Fruit fly (Drosophila melanogaster) whole organism, embryonic: Measurements from ENCODE around the gene scaf6.

Source experiments
- Aef1 ChIP-seq: fragments of 200-800 bp; sonication (Bioruptor generic); IDR thresholded peaks from 3 replicates; pipeline ENCODE4 v1.3.6; 2022; ENCODE audit warnings: missing biosample characterization, missing genetic modification characterization
- B-H1 ChIP-seq: fragments of 200-800 bp; sonication (Bioruptor generic); IDR thresholded peaks from 3 replicates; pipeline ENCODE4 v1.3.6; 2022; ENCODE audit warnings: missing biosample characterization, missing genetic modification characterization
- CG10209 ChIP-seq: fragments of 200-800 bp; sonication (Bioruptor generic); optimal IDR thresholded peaks from 3 replicates; lab custom pipeline; 2017; ENCODE audit warnings: missing biosample characterization, mild to moderate bottlenecking, missing genetic modification characterization, missing genetic modification reagents
- CG10565 ChIP-seq: fragments of 200-800 bp; sonication (Bioruptor generic); optimal IDR thresholded peaks from 3 replicates; lab custom pipeline; 2016; ENCODE audit warnings: missing biosample characterization, mild to moderate bottlenecking, missing genetic modification characterization
- CG11560 ChIP-seq: fragments of 200-800 bp; sonication (Bioruptor generic); IDR thresholded peaks from 3 replicates; pipeline ENCODE4 v1.3.6; 2022; ENCODE audit warnings: missing biosample characterization, missing genetic modification characterization
- CG11695 ChIP-seq: fragments of 200-800 bp; sonication (Bioruptor generic); IDR thresholded peaks from 3 replicates; pipeline ENCODE4 v1.3.6; 2022; ENCODE audit warnings: missing biosample characterization, missing genetic modification characterization
- CG12744 ChIP-seq: fragments of 200-800 bp; sonication (Bioruptor generic); optimal IDR thresholded peaks from 2 replicates; lab custom pipeline; 2016; ENCODE audit warnings: missing biosample characterization, missing genetic modification characterization
- CG13123 ChIP-seq: fragments of 200-800 bp; sonication (Bioruptor generic); optimal IDR thresholded peaks from 2 replicates; lab custom pipeline; 2016; ENCODE audit warnings: missing biosample characterization, missing genetic modification characterization
- CG13894 ChIP-seq: fragments of 200-800 bp; sonication (Bioruptor generic); optimal IDR thresholded peaks from 3 replicates; lab custom pipeline; 2018; ENCODE audit warnings: missing biosample characterization, mild to moderate bottlenecking, missing genetic modification characterization, moderate library complexity
- CG15601 ChIP-seq: fragments of 200-800 bp; sonication (Bioruptor generic); optimal IDR thresholded peaks from 3 replicates; lab custom pipeline; 2019; ENCODE audit warnings: missing biosample characterization, mild to moderate bottlenecking, missing genetic modification characterization, moderate library complexity
- CG1603 ChIP-seq: fragments of 200-800 bp; sonication (Bioruptor generic); optimal IDR thresholded peaks from 2 replicates; lab custom pipeline; 2019; ENCODE audit warnings: missing biosample characterization, mild to moderate bottlenecking, missing genetic modification characterization, moderate library complexity
- CG17568 ChIP-seq: fragments of 200-800 bp; sonication (Bioruptor generic); optimal IDR thresholded peaks from 2 replicates; lab custom pipeline; 2018; ENCODE audit warnings: missing biosample characterization, mild to moderate bottlenecking, missing genetic modification characterization, moderate library complexity
- CG17802 ChIP-seq: fragments of 200-800 bp; sonication (Bioruptor generic); optimal IDR thresholded peaks from 2 replicates; lab custom pipeline; 2018; ENCODE audit warnings: missing biosample characterization, mild to moderate bottlenecking, missing genetic modification characterization, moderate library complexity
- CG1792 ChIP-seq: fragments of 200-800 bp; sonication (Bioruptor generic); optimal IDR thresholded peaks from 2 replicates; lab custom pipeline; 2016; ENCODE audit warnings: missing biosample characterization, missing genetic modification characterization
- CG31441 ChIP-seq: fragments of 200-800 bp; sonication (Bioruptor generic); IDR thresholded peaks from 2 replicates; pipeline ENCODE4 v1.3.6; 2022; ENCODE audit warnings: missing biosample characterization, missing genetic modification characterization
- CG34376 ChIP-seq: fragments of 200-800 bp; sonication (Bioruptor generic); optimal IDR thresholded peaks from 2 replicates; lab custom pipeline; 2018; ENCODE audit warnings: missing biosample characterization, mild to moderate bottlenecking, missing genetic modification characterization
- CG3726 ChIP-seq: fragments of 200-800 bp; sonication (Bioruptor generic); IDR thresholded peaks from 3 replicates; pipeline ENCODE4, ENCODE4 v1.3.6; 2022; ENCODE audit warnings: missing biosample characterization, missing genetic modification characterization
- CG6175 ChIP-seq: fragments of 200-800 bp; sonication (Bioruptor generic); IDR thresholded peaks from 3 replicates; pipeline ENCODE4 v1.3.6; 2022; ENCODE audit warnings: missing biosample characterization, missing genetic modification characterization
- CG7786 ChIP-seq: fragments of 200-800 bp; sonication (Bioruptor generic); optimal IDR thresholded peaks from 2 replicates; lab custom pipeline; 2016; ENCODE audit warnings: missing biosample characterization, missing genetic modification characterization
- CG7839 ChIP-seq: fragments of 200-800 bp; sonication (Bioruptor generic); optimal IDR thresholded peaks from 3 replicates; lab custom pipeline; 2018; ENCODE audit warnings: missing biosample characterization, mild to moderate bottlenecking, missing genetic modification characterization, moderate library complexity
- CTCF ChIP-seq: fragments of 200-800 bp; sonication (Bioruptor generic); optimal IDR thresholded peaks from 2 replicates; lab custom pipeline; 2017; ENCODE audit warnings: missing biosample characterization, mild to moderate bottlenecking, missing genetic modification characterization, moderate library complexity
- Deaf1 ChIP-seq: fragments of 200-800 bp; optimal IDR thresholded peaks from 3 replicates; lab custom pipeline; 2019; ENCODE audit warnings: missing biosample characterization, mild to moderate bottlenecking, missing genetic modification characterization, moderate library complexity
- Dek ChIP-seq: fragments of 200-800 bp; sonication (Bioruptor generic); optimal IDR thresholded peaks from 3 replicates; lab custom pipeline; 2019; ENCODE audit warnings: missing biosample characterization, mild to moderate bottlenecking, missing genetic modification characterization, moderate library complexity
- Dfd ChIP-seq, 2 experiments: fragments of >200 bp; optimal IDR thresholded peaks; 2 replicates each; lab custom pipeline; 2017; ENCODE audit warnings: missing biosample characterization in 2 of 2, missing genetic modification characterization in 2 of 2
- Eip74EF ChIP-seq, 2 experiments: fragments of 200-800 bp in 1 of 2; fragments of >200 bp in 1 of 2; sonication (Bioruptor generic) in 1 of 2; optimal IDR thresholded peaks; 2 replicates each; lab custom pipeline; 2017 to 2019; ENCODE audit warnings: missing biosample characterization in 2 of 2, missing genetic modification characterization in 2 of 2, mild to moderate bottlenecking in 1 of 2, moderate library complexity in 1 of 2
- HHEX ChIP-seq: fragments of 200-800 bp; sonication (Bioruptor generic); optimal IDR thresholded peaks from 3 replicates; lab custom pipeline; 2017; ENCODE audit warnings: missing biosample characterization, mild to moderate bottlenecking, missing genetic modification characterization, missing genetic modification reagents
- Med ChIP-seq: fragments of 200-800 bp; sonication (Bioruptor generic); peaks from one replicate; lab custom pipeline; 2016; ENCODE audit warnings: missing biosample characterization, missing genetic modification characterization, mild to moderate bottlenecking, inconsistent platforms, moderate library complexity
- Nf-YA ChIP-seq: fragments of 200-800 bp; sonication (Bioruptor generic); IDR thresholded peaks from 2 replicates; pipeline ENCODE4 v1.3.6; 2022; ENCODE audit warnings: missing biosample characterization, missing genetic modification characterization
- NfI ChIP-seq: fragments of 200-800 bp; sonication (Bioruptor generic); optimal IDR thresholded peaks from 3 replicates; lab custom pipeline; 2018; ENCODE audit warnings: missing biosample characterization, mild to moderate bottlenecking, missing genetic modification characterization, moderate library complexity
- Ravus ChIP-seq: fragments of 200-800 bp; sonication (Bioruptor generic); IDR thresholded peaks from 2 replicates; pipeline ENCODE4 v1.3.6; 2022; ENCODE audit warnings: missing biosample characterization, missing genetic modification characterization
- Sry-δ ChIP-seq: fragments of 200-800 bp; sonication (Bioruptor generic); optimal IDR thresholded peaks from 2 replicates; lab custom pipeline; 2016; ENCODE audit warnings: missing biosample characterization, missing genetic modification characterization
- Xrp1 ChIP-seq: fragments of 200-800 bp; sonication (Bioruptor generic); IDR thresholded peaks from 2 replicates; pipeline ENCODE4 v1.3.6; 2022; ENCODE audit warnings: missing biosample characterization, missing genetic modification characterization
- abd-A ChIP-seq: fragments of 200-800 bp; sonication (Bioruptor generic); optimal IDR thresholded peaks from 3 replicates; lab custom pipeline; 2019; ENCODE audit warnings: missing biosample characterization, mild to moderate bottlenecking, missing genetic modification characterization, moderate library complexity
- ac ChIP-seq: fragments of 200-800 bp; sonication (Bioruptor generic); optimal IDR thresholded peaks from 3 replicates; lab custom pipeline; 2017; ENCODE audit warnings: missing biosample characterization, mild to moderate bottlenecking, missing genetic modification characterization
- ase ChIP-seq: fragments of 200-800 bp; sonication (Bioruptor generic); IDR thresholded peaks from 3 replicates; pipeline ENCODE4 v1.3.6; 2022; ENCODE audit warnings: missing biosample characterization, missing genetic modification characterization
- corto ChIP-seq: fragments of 200-800 bp; sonication (Bioruptor generic); optimal IDR thresholded peaks from 2 replicates; lab custom pipeline; 2016; ENCODE audit warnings: missing biosample characterization, mild to moderate bottlenecking, missing genetic modification characterization, moderate library complexity
- eve ChIP-seq, 2 experiments: fragments of >200 bp; optimal IDR thresholded peaks; 2 replicates each; lab custom pipeline; 2017; ENCODE audit warnings: missing biosample characterization in 2 of 2, missing genetic modification characterization in 2 of 2
- gce ChIP-seq: fragments of 200-800 bp; sonication (Bioruptor generic); IDR thresholded peaks from 3 replicates; pipeline ENCODE4 v1.3.6; 2022; ENCODE audit warnings: missing biosample characterization, missing genetic modification characterization
- grau ChIP-seq: fragments of 200-800 bp; optimal IDR thresholded peaks from 3 replicates; lab custom pipeline; 2019; ENCODE audit warnings: missing biosample characterization, mild to moderate bottlenecking, missing genetic modification characterization, moderate library complexity
- lmd ChIP-seq: fragments of 200-800 bp; sonication (Bioruptor generic); IDR thresholded peaks from 2 replicates; pipeline ENCODE4 v1.3.6; 2022; ENCODE audit warnings: missing biosample characterization, missing genetic modification characterization
- nau ChIP-seq: fragments of 200-800 bp; sonication (Bioruptor generic); optimal IDR thresholded peaks from 3 replicates; lab custom pipeline; 2017; ENCODE audit warnings: missing biosample characterization, mild to moderate bottlenecking, missing genetic modification characterization, missing genetic modification reagents
- oc ChIP-seq: fragments of 200-800 bp; sonication (Bioruptor generic); optimal IDR thresholded peaks from 2 replicates; lab custom pipeline; 2018; ENCODE audit warnings: missing biosample characterization, mild to moderate bottlenecking, missing genetic modification characterization, moderate library complexity
- pho ChIP-seq: fragments of 200-800 bp; sonication (Bioruptor generic); optimal IDR thresholded peaks from 2 replicates; lab custom pipeline; 2016; ENCODE audit warnings: missing biosample characterization, missing genetic modification characterization
- sob ChIP-seq: fragments of 200-800 bp; sonication (Bioruptor generic); IDR thresholded peaks from 2 replicates; pipeline ENCODE4 v1.3.6; 2022; ENCODE audit warnings: missing biosample characterization, missing genetic modification characterization
- stwl ChIP-seq: fragments of 200-800 bp; sonication (Bioruptor generic); optimal IDR thresholded peaks from 3 replicates; lab custom pipeline; 2018; ENCODE audit warnings: missing biosample characterization, mild to moderate bottlenecking, missing genetic modification characterization, moderate library complexity
- trh ChIP-seq: fragments of 200-800 bp; sonication (Bioruptor generic); optimal IDR thresholded peaks from 2 replicates; lab custom pipeline; 2016; ENCODE audit warnings: missing biosample characterization, missing genetic modification characterization
- ttk ChIP-seq: fragments of 200-800 bp; sonication (Bioruptor generic); IDR thresholded peaks from 2 replicates; pipeline ENCODE4 v2.1.2; 2022; ENCODE audit warnings: missing biosample characterization, missing genetic modification characterization
- wor ChIP-seq: fragments of 200-800 bp; sonication (Bioruptor generic); IDR thresholded peaks from 2 replicates; pipeline ENCODE4 v1.3.6; 2022; ENCODE audit warnings: missing biosample characterization, missing genetic modification characterization
- z ChIP-seq: fragments of 200-800 bp; sonication (Bioruptor generic); IDR thresholded peaks from 3 replicates; pipeline ENCODE4 v1.3.6; 2022; ENCODE audit warnings: missing biosample characterization, missing genetic modification characterization
- zfh2 ChIP-seq: fragments of 200-800 bp; sonication (Bioruptor generic); optimal IDR thresholded peaks from 2 replicates; lab custom pipeline; 2016; ENCODE audit warnings: missing biosample characterization, missing genetic modification characterization

Gene scaf6

DNA sequence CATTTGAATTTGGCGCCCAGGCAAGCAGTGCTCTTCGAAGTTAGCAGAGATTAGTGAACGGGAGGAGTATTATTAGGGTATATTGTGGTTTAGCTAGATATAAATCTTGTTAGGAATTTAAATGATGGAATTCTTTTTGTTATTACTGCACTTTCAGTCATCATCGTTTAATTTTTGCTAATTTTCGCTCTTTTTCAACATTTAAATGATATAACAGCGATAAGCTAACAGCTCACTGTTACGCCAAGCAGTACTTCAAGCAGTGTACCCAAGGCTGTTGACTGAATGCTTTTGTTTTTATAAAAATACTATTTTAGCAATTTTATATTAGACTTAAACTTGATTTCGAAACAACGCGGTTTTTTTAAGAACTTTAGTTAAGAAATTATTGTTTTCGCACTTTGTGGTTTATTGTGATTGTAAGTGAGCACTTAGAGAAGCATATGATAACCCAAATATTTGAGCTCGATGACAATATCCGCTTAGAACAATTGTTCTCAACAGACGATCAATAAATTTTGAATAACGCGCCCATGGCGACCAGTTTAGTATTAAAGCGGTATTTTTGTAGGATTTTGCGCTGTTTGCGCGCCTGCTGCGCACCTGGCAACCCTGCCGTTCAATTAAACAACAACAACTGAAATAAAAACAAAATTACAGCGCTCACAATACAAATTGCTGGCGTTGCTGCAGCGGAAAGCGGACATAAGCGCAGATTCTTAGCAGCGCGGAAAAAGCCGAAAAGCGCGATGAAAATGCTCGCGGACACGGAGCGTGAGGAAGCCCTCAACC is 8.5 kb upstream of the scaf6 start (continued):
- TF ChIP-seq sob (GFP tag; lab: Robert Waterston, UW) (no peak), Nf-YA (GFP tag; lab: Robert Waterston, UW) (no peak), HHEX (GFP tag; lab: Kevin White, UChicago) (no peak), Dek (tag; lab: Kevin White, UChicago) (no peak), CG13894 (tag; lab: Kevin White, UChicago) (no peak), nau (GFP tag; lab: Kevin White, UChicago) (no peak), CG7839 (tag; lab: Kevin White, UChicago) (no peak), eve (GFP tag; optimal IDR thresholded peaks at IDR 0.05; lab: Kevin White, UChicago) (no peak), Eip74EF (GFP tag; optimal IDR thresholded peaks at IDR 0.05; lab: Kevin White, UChicago) (peak in 1 of 2 experiments; percentile 80), pho (GFP tag; lab: Kevin White, UChicago) (no peak), z (GFP tag; lab: Robert Waterston, UW) (no peak), ac (no peak), gce (GFP tag; lab: Robert Waterston, UW) (no peak), CG12744 (GFP tag; lab: Kevin White, UChicago) (no peak), CG1792 (GFP tag; lab: Kevin White, UChicago) (no peak), CG1603 (tag; lab: Kevin White, UChicago) (peak; percentile 12), ttk (GFP tag; lab: Robert Waterston, UW) (no peak), Aef1 (peak; percentile 87), CG10565 (GFP tag; lab: Kevin White, UChicago) (no peak), corto (no peak), Dfd (GFP tag; optimal IDR thresholded peaks at IDR 0.05; lab: Kevin White, UChicago) (no peak), CG31441 (GFP tag; lab: Robert Waterston, UW) (no peak), NfI (no peak), CTCF (GFP tag; lab: Kevin White, UChicago) (no peak), CG3726 (no peak), grau (tag; lab: Kevin White, UChicago) (no peak), abd-A (tag; lab: Kevin White, UChicago) (peak; percentile 20), stwl (tag; lab: Kevin White, UChicago) (peak; percentile 10), Deaf1 (tag; lab: Kevin White, UChicago) (no peak), B-H1 (GFP tag; lab: Robert Waterston, UW) (no peak), lmd (GFP tag; lab: Robert Waterston, UW) (no peak), CG11695 (GFP tag; lab: Robert Waterston, UW) (no peak), oc (tag; lab: Kevin White, UChicago) (no peak), CG10209 (GFP tag; lab: Kevin White, UChicago) (no peak), CG34376 (GFP tag; lab: Kevin White, UChicago) (no peak), CG13123 (no peak), CG6175 (GFP tag; lab: Robert Waterston, UW) (no peak), CG11560 (tag; lab: Robert Waterston, UW) (no peak), Ravus (GFP tag; lab: Robert Waterston, UW) (no peak), zfh2 (GFP tag; lab: Kevin White, UChicago) (no peak), CG17568 (GFP tag; lab: Kevin White, UChicago) (no peak), trh (no peak), wor (no peak), CG15601 (peak; percentile 99), CG7786 (no peak), Med (GFP tag; lab: Kevin White, UChicago) (peak; percentile 49), CG17802 (tag; lab: Kevin White, UChicago) (no peak), Sry-δ (GFP tag; lab: Kevin White, UChicago) (no peak), Xrp1 (GFP tag; lab: Robert Waterston, UW) (no peak), ase (GFP tag; lab: Robert Waterston, UW) (no peak)
